Worm (Caenorhabditis elegans): ENCODE results near the gene srb-17.

DNA sequence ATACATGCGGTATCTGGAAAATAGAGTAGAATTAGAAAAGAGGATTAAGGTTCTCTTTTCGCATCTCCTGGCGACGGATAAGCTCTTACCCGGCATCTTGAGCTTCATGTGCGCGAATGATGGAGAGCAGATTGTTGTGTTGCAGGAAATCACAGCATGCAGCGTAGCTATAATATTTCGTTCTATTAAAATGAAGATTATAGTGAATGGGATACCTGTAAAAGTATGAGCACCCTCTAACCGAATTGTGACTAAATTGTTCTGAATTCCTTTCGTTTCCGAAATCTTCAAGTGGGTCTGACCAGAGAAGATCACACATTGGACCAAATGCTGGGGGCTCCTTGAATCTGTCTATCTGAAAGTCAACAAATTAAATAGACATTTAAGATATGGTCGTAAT, 41.4 kb upstream of the srb-17 start:
- no peak for TF ChIP-seq lin-39 (tag; optimal IDR thresholded peaks at IDR 0.05)
- no peak for TF ChIP-seq sma-3 (GFP tag; optimal IDR thresholded peaks at IDR 0.05)
- TF ChIP-seq nhr-12 (tag; optimal IDR thresholded peaks at IDR 0.05), result no peak
- no peak for TF ChIP-seq dmd-4 (tag; optimal IDR thresholded peaks at IDR 0.05)
- TF ChIP-seq ztf-11 (tag; optimal IDR thresholded peaks at IDR 0.05), result no peak
- TF ChIP-seq unc-62 (GFP tag; optimal IDR thresholded peaks at IDR 0.05), result no peak
- TF ChIP-seq unc-39 (tag; optimal IDR thresholded peaks at IDR 0.05), result no peak
- TF ChIP-seq mab-5 (tag; optimal IDR thresholded peaks at IDR 0.05), result no peak
- no peak for TF ChIP-seq egl-27 (tag; optimal IDR thresholded peaks at IDR 0.05)
- no peak for TF ChIP-seq nhr-25 (tag; optimal IDR thresholded peaks at IDR 0.05)
